Fruit fly (Drosophila melanogaster) whole organism, embryonic: ENCODE measurements around the gene klar.

Experiments
- Awh ChIP-seq: fragments of 200-800 bp; sonication (Bioruptor generic); IDR thresholded peaks from 2 replicates; pipeline ENCODE4, ENCODE4 v1.3.6; 2022; ENCODE audit warnings: missing biosample characterization, missing genetic modification characterization
- Bgb ChIP-seq: fragments of 200-800 bp; sonication (Bioruptor generic); IDR thresholded peaks from 2 replicates; pipeline ENCODE4 v1.3.6; 2022; ENCODE audit warnings: missing biosample characterization, missing genetic modification characterization; ENCODE audit not compliant: partially characterized antibody
- CG10543 ChIP-seq: fragments of 200-800 bp; sonication (Bioruptor generic); optimal IDR thresholded peaks from 3 replicates; lab custom pipeline; 2017; ENCODE audit warnings: missing biosample characterization, mild to moderate bottlenecking, missing genetic modification characterization, moderate library complexity
- CG10979 ChIP-seq: fragments of 200-800 bp; sonication (Bioruptor generic); optimal IDR thresholded peaks from 2 replicates; lab custom pipeline; 2018; ENCODE audit warnings: missing biosample characterization, mild to moderate bottlenecking, missing genetic modification characterization, moderate library complexity
- CG11723 ChIP-seq: fragments of 200-800 bp; sonication (Bioruptor generic); optimal IDR thresholded peaks from 2 replicates; lab custom pipeline; 2017; ENCODE audit warnings: missing biosample characterization, mild to moderate bottlenecking, missing genetic modification characterization
- CG13775 ChIP-seq: fragments of 200-800 bp; sonication (Bioruptor generic); optimal IDR thresholded peaks from 3 replicates; lab custom pipeline; 2017; ENCODE audit warnings: missing biosample characterization, mild to moderate bottlenecking, missing genetic modification characterization
- CG13894 ChIP-seq: fragments of 200-800 bp; sonication (Bioruptor generic); optimal IDR thresholded peaks from 3 replicates; lab custom pipeline; 2018; ENCODE audit warnings: missing biosample characterization, mild to moderate bottlenecking, missing genetic modification characterization, moderate library complexity
- CG1603 ChIP-seq: fragments of 200-800 bp; sonication (Bioruptor generic); optimal IDR thresholded peaks from 2 replicates; lab custom pipeline; 2019; ENCODE audit warnings: missing biosample characterization, mild to moderate bottlenecking, missing genetic modification characterization, moderate library complexity
- CG17361 ChIP-seq: fragments of 200-800 bp; sonication (Bioruptor generic); IDR thresholded peaks from 3 replicates; pipeline ENCODE4 v1.3.6; 2022; ENCODE audit warnings: missing biosample characterization, missing genetic modification characterization
- CG30403 ChIP-seq: fragments of 200-800 bp; sonication (Bioruptor generic); optimal IDR thresholded peaks from 3 replicates; lab custom pipeline; 2016; ENCODE audit warnings: missing biosample characterization, missing genetic modification characterization
- CG3995 ChIP-seq: fragments of 200-800 bp; sonication (Bioruptor generic); optimal IDR thresholded peaks from 3 replicates; lab custom pipeline; 2016; ENCODE audit warnings: missing biosample characterization, missing genetic modification characterization
- CG4404 ChIP-seq: fragments of 200-800 bp; sonication (Bioruptor generic); IDR thresholded peaks from 2 replicates; pipeline ENCODE4 v1.3.6; 2022; ENCODE audit warnings: missing biosample characterization, missing genetic modification characterization
- CG6683 ChIP-seq: fragments of 200-800 bp; sonication (Bioruptor generic); optimal IDR thresholded peaks from 2 replicates; lab custom pipeline; 2017; ENCODE audit warnings: missing biosample characterization, mild to moderate bottlenecking, missing genetic modification characterization, missing genetic modification reagents
- CG7372 ChIP-seq: fragments of 200-800 bp; sonication (Bioruptor generic); IDR thresholded peaks from 2 replicates; pipeline ENCODE4 v1.3.6; 2022; ENCODE audit warnings: missing biosample characterization, missing genetic modification characterization
- CG8089 ChIP-seq: fragments of 200-800 bp; sonication (Bioruptor generic); optimal IDR thresholded peaks from 3 replicates; lab custom pipeline; 2016; ENCODE audit warnings: missing biosample characterization, missing genetic modification characterization
- CG8359 ChIP-seq: fragments of 200-800 bp; sonication (Bioruptor generic); optimal IDR thresholded peaks from 2 replicates; lab custom pipeline; 2017; ENCODE audit warnings: missing biosample characterization, mild to moderate bottlenecking, missing genetic modification characterization, borderline replicate concordance
- CG9797 ChIP-seq: fragments of 200-800 bp; sonication (Bioruptor generic); optimal IDR thresholded peaks from 3 replicates; lab custom pipeline; 2018; ENCODE audit warnings: missing biosample characterization, mild to moderate bottlenecking, missing genetic modification characterization
- CG9817 ChIP-seq: fragments of 200-800 bp; sonication (Bioruptor generic); optimal IDR thresholded peaks from 2 replicates; lab custom pipeline; 2018; ENCODE audit warnings: missing biosample characterization, mild to moderate bottlenecking, missing genetic modification characterization, moderate library complexity
- CHES-1-like ChIP-seq: fragments of 200-800 bp; sonication (Bioruptor generic); optimal IDR thresholded peaks from 2 replicates; lab custom pipeline; 2016; ENCODE audit warnings: missing biosample characterization, missing genetic modification characterization
- Chrac-16 ChIP-seq: fragments of 200-800 bp; sonication (Bioruptor generic); optimal IDR thresholded peaks from 3 replicates; lab custom pipeline; 2016; ENCODE audit warnings: missing biosample characterization, missing genetic modification characterization
- Dek ChIP-seq: fragments of 200-800 bp; sonication (Bioruptor generic); optimal IDR thresholded peaks from 3 replicates; lab custom pipeline; 2019; ENCODE audit warnings: missing biosample characterization, mild to moderate bottlenecking, missing genetic modification characterization, moderate library complexity
- E2f1 ChIP-seq: fragments of 200-800 bp; sonication (Bioruptor generic); IDR thresholded peaks from 2 replicates; pipeline ENCODE4 v1.3.6; 2022; ENCODE audit warnings: missing biosample characterization, missing genetic modification characterization
- ERR ChIP-seq: fragments of 200-800 bp; sonication (Bioruptor generic); optimal IDR thresholded peaks from 2 replicates; lab custom pipeline; 2016; ENCODE audit warnings: missing biosample characterization, missing genetic modification characterization
- H2.0 ChIP-seq: fragments of 200-800 bp; sonication (Bioruptor generic); IDR thresholded peaks from 2 replicates; pipeline ENCODE4 v1.3.6; 2022; ENCODE audit warnings: missing biosample characterization, missing genetic modification characterization
- HLH4C ChIP-seq: fragments of 200-800 bp; sonication (Bioruptor generic); IDR thresholded peaks from 3 replicates; pipeline ENCODE4 v1.3.6; 2022; ENCODE audit warnings: missing biosample characterization, missing genetic modification characterization; ENCODE audit not compliant: partially characterized antibody
- HLH54F ChIP-seq: fragments of 200-800 bp; sonication (Bioruptor generic); optimal IDR thresholded peaks from 3 replicates; lab custom pipeline; 2016; ENCODE audit warnings: missing biosample characterization, missing genetic modification characterization
- Hr78 ChIP-seq, 2 experiments: fragments of 200-800 bp in 1 of 2; fragments of >200 bp in 1 of 2; sonication (Bioruptor generic) in 1 of 2; optimal IDR thresholded peaks; 2 replicates each; lab custom pipeline; 2017 to 2019; ENCODE audit warnings: missing biosample characterization in 2 of 2, missing genetic modification characterization in 2 of 2, mild to moderate bottlenecking in 1 of 2, moderate library complexity in 1 of 2
- Oli ChIP-seq: fragments of 200-800 bp; sonication (Bioruptor generic); optimal IDR thresholded peaks from 2 replicates; lab custom pipeline; 2018; ENCODE audit warnings: missing biosample characterization, mild to moderate bottlenecking, missing genetic modification characterization, moderate library complexity
- Sry-β ChIP-seq: fragments of 200-800 bp; sonication (Bioruptor generic); optimal IDR thresholded peaks from 2 replicates; lab custom pipeline; 2018; ENCODE audit warnings: missing biosample characterization, mild to moderate bottlenecking, missing genetic modification characterization, moderate library complexity
- Taf1 ChIP-seq: fragments of 200-800 bp; sonication (Bioruptor generic); IDR thresholded peaks from 2 replicates; pipeline ENCODE4 v1.3.6; 2022; ENCODE audit warnings: missing biosample characterization, missing genetic modification characterization
- abd-A ChIP-seq: fragments of 200-800 bp; sonication (Bioruptor generic); optimal IDR thresholded peaks from 3 replicates; lab custom pipeline; 2019; ENCODE audit warnings: missing biosample characterization, mild to moderate bottlenecking, missing genetic modification characterization, moderate library complexity
- ac ChIP-seq: fragments of 200-800 bp; sonication (Bioruptor generic); optimal IDR thresholded peaks from 3 replicates; lab custom pipeline; 2017; ENCODE audit warnings: missing biosample characterization, mild to moderate bottlenecking, missing genetic modification characterization
- al ChIP-seq: fragments of 200-800 bp; sonication (Bioruptor generic); IDR thresholded peaks from 2 replicates; pipeline ENCODE4 v1.3.6; 2022; ENCODE audit warnings: missing biosample characterization, missing genetic modification characterization
- ara ChIP-seq: fragments of 200-800 bp; sonication (Bioruptor generic); IDR thresholded peaks from 2 replicates; pipeline ENCODE4 v1.3.6; 2022; ENCODE audit warnings: missing biosample characterization, missing genetic modification characterization
- bigmax ChIP-seq: fragments of 200-800 bp; sonication (Bioruptor generic); optimal IDR thresholded peaks from 2 replicates; lab custom pipeline; 2018; ENCODE audit warnings: missing biosample characterization, mild to moderate bottlenecking, missing genetic modification characterization
- chif ChIP-seq, 2 experiments: fragments of 200-800 bp; sonication (Bioruptor generic); optimal IDR thresholded peaks; 3 replicates each; lab custom pipeline; 2016; ENCODE audit warnings: missing biosample characterization in 2 of 2, missing genetic modification characterization in 2 of 2
- chinmo ChIP-seq: fragments of 200-800 bp; sonication (Bioruptor generic); IDR thresholded peaks from 4 replicates; pipeline ENCODE4 v1.3.6; 2022; ENCODE audit warnings: missing biosample characterization, missing genetic modification characterization; ENCODE audit not compliant: partially characterized antibody
- da ChIP-seq: fragments of 200-800 bp; sonication (Bioruptor generic); optimal IDR thresholded peaks from 2 replicates; lab custom pipeline; 2016; ENCODE audit warnings: missing biosample characterization, missing genetic modification characterization
- dmrt99B ChIP-seq: fragments of 200-800 bp; sonication (Bioruptor generic); optimal IDR thresholded peaks from 2 replicates; lab custom pipeline; 2018; ENCODE audit warnings: missing biosample characterization, mild to moderate bottlenecking, missing genetic modification characterization, moderate library complexity
- dpn ChIP-seq, 2 experiments: fragments of 200-800 bp; sonication (Bioruptor generic); optimal IDR thresholded peaks; 3 replicates each; lab custom pipeline; 2016; ENCODE audit warnings: missing biosample characterization in 2 of 2, missing genetic modification characterization in 2 of 2
- fd102C ChIP-seq: fragments of 200-800 bp; sonication (Bioruptor generic); optimal IDR thresholded peaks from 2 replicates; lab custom pipeline; 2018; ENCODE audit warnings: missing biosample characterization, mild to moderate bottlenecking, missing genetic modification characterization, moderate library complexity
- gcm ChIP-seq: fragments of 200-800 bp; sonication (Bioruptor generic); optimal IDR thresholded peaks from 2 replicates; lab custom pipeline; 2019; ENCODE audit warnings: missing biosample characterization, mild to moderate bottlenecking, missing genetic modification characterization, moderate library complexity
- hth ChIP-seq: fragments of >200 bp; optimal IDR thresholded peaks from 2 replicates; lab custom pipeline; 2017; ENCODE audit warnings: inconsistent platforms
- lilli ChIP-seq: fragments of 200-800 bp; sonication (Bioruptor generic); optimal IDR thresholded peaks from 3 replicates; lab custom pipeline; 2016; ENCODE audit warnings: missing biosample characterization, missing genetic modification characterization
- nerfin-2 ChIP-seq: fragments of 200-800 bp; sonication (Bioruptor generic); IDR thresholded peaks from 2 replicates; pipeline ENCODE4 v1.3.6; 2022; ENCODE audit warnings: missing biosample characterization, missing genetic modification characterization; ENCODE audit not compliant: partially characterized antibody
- sd ChIP-seq: fragments of 200-800 bp; sonication (Bioruptor generic); optimal IDR thresholded peaks from 3 replicates; lab custom pipeline; 2018; ENCODE audit warnings: missing biosample characterization, mild to moderate bottlenecking, missing genetic modification characterization, moderate library complexity
- sens ChIP-seq: fragments of 200-800 bp; sonication (Bioruptor generic); peaks from one replicate; lab custom pipeline; 2016; ENCODE audit warnings: missing biosample characterization, missing genetic modification characterization
- so ChIP-seq: fragments of 200-800 bp; sonication (Bioruptor generic); IDR thresholded peaks from 3 replicates; pipeline ENCODE4 v1.3.6; 2022; ENCODE audit warnings: missing biosample characterization, missing genetic modification characterization
- vvl ChIP-seq: fragments of 200-800 bp; sonication (Bioruptor generic); IDR thresholded peaks from 2 replicates; pipeline ENCODE4 v1.3.6; 2022; ENCODE audit warnings: missing biosample characterization, missing genetic modification characterization
- wek ChIP-seq: fragments of 200-800 bp; sonication (Bioruptor generic); optimal IDR thresholded peaks from 3 replicates; lab custom pipeline; 2018; ENCODE audit warnings: missing biosample characterization, mild to moderate bottlenecking, missing genetic modification characterization, moderate library complexity

klar gene

DNA sequence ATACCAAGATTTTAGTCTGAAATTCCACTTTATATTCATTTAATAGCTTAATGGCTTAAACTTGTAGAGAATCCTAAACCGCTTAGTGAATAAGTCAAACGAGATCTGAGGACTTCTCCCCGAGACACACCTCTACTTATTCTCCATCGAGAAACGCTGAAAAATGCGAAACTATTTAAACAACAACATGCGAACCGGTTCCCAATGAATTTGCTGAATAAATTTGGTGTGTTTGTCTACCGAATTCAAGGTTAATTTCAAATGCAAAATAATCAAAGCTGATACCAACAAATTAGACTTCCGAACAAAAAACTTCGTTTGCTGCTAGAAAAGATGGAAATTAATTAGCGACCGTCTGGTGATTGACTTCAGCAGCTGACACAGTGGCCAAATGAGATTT lies 4.3 kb downstream of the klar start:
- TF ChIP-seq abd-A (peak; percentile 65), CG4404 (no peak), HLH54F (GFP tag; lab: Kevin White, UChicago) (no peak), vvl (GFP tag; lab: Robert Waterston, UW) (peak; percentile 37; the same call in 1 of the 2 replicates), bigmax (GFP tag; lab: Kevin White, UChicago) (no peak), Sry-β (GFP tag; lab: Kevin White, UChicago) (no peak), Chrac-16 (no peak), chinmo (0 out of 4 replicates have a peak, but pooled peaks have one; percentile 75), CHES-1-like (no peak), sd (peak; percentile 64), CG13894 (tag; lab: Kevin White, UChicago) (peak; percentile 87), sens (GFP tag; lab: Kevin White, UChicago) (no peak)
- TF ChIP-seq, all 482 proteins: peak for 5

DNA sequence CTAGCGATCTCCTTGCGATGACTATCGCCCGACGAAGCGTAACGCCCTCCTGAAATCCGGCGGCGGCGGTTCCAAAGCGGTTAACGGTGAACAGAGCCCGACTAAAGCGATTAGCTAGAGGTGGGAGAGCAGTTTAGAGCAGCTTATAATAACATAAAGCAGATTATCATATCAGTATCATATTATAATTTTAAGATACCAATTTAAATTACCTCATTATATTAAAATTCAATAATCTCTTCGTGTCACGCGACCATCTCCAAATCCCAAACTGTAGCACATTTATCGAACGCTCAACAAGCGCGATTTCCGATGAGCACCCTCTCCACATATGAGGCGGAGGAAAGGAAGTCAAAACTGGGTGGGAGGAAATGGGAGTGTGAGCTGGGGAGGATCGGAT lies 6.6 kb downstream of the klar start:
- TF ChIP-seq Bgb (GFP tag; lab: Robert Waterston, UW): no peak
- TF ChIP-seq CG11723 (GFP tag; lab: Kevin White, UChicago): no peak
- peak; percentile 40 for TF ChIP-seq CG10979 (tag; lab: Kevin White, UChicago)
- 0 out of 3 replicates have a peak, but pooled peaks have one; percentile 33 for TF ChIP-seq HLH4C
- no peak for TF ChIP-seq chif (GFP tag; optimal IDR thresholded peaks at IDR 0.05; lab: Kevin White, UChicago)
- TF ChIP-seq wek (GFP tag; lab: Kevin White, UChicago): no peak
- no peak for TF ChIP-seq da (GFP tag; lab: Kevin White, UChicago)
- TF ChIP-seq al (GFP tag; lab: Robert Waterston, UW): no peak
- peak; percentile 8 for TF ChIP-seq lilli
- no peak for TF ChIP-seq CG8359
- 0 out of 2 replicates have a peak, but pooled peaks have one; percentile 22 for TF ChIP-seq H2.0 (GFP tag; lab: Robert Waterston, UW)
- no peak for TF ChIP-seq CG9797 (GFP tag; lab: Kevin White, UChicago)
- TF ChIP-seq nerfin-2 (GFP tag; lab: Robert Waterston, UW): no peak
- TF ChIP-seq Hr78 (GFP tag; optimal IDR thresholded peaks at IDR 0.05; lab: Kevin White, UChicago): no peak
- no peak for TF ChIP-seq Taf1 (GFP tag; lab: Robert Waterston, UW)
- TF ChIP-seq CG1603 (tag; lab: Kevin White, UChicago): peak; percentile 55
- 0 out of 2 replicates have a peak, but pooled peaks have one; percentile 25 for TF ChIP-seq CG7372 (GFP tag; lab: Robert Waterston, UW)
- peak; percentile 65; the same call in 1 of the 3 replicates for TF ChIP-seq so (GFP tag; lab: Robert Waterston, UW)
- TF ChIP-seq dmrt99B (tag; lab: Kevin White, UChicago): peak; percentile 7
- TF ChIP-seq Oli (tag; lab: Kevin White, UChicago): peak; percentile 3
- TF ChIP-seq CG3995: no peak
- TF ChIP-seq CG10543 (GFP tag; lab: Kevin White, UChicago): no peak
- TF ChIP-seq ara (GFP tag; lab: Robert Waterston, UW): peak; percentile 66; the same call in 1 of the 2 replicates
- no peak for TF ChIP-seq CG9817
- TF ChIP-seq E2f1 (GFP tag; lab: Robert Waterston, UW): no peak
- TF ChIP-seq hth: no peak
- no peak for TF ChIP-seq CG13775 (GFP tag; lab: Kevin White, UChicago)
- TF ChIP-seq ERR (GFP tag; lab: Kevin White, UChicago): no peak
- TF ChIP-seq gcm (GFP tag; lab: Kevin White, UChicago): no peak
- TF ChIP-seq ac (GFP tag; lab: Kevin White, UChicago): no peak
- TF ChIP-seq Awh: no peak
- no peak for TF ChIP-seq CG8089 (GFP tag; lab: Kevin White, UChicago)
- no peak for TF ChIP-seq Dek (tag; lab: Kevin White, UChicago)
- peak; percentile 14 for TF ChIP-seq CG30403 (GFP tag; lab: Kevin White, UChicago)
- no peak for TF ChIP-seq CG6683 (GFP tag; lab: Kevin White, UChicago)
- 0 out of 3 replicates have a peak, but pooled peaks have one; percentile 28 for TF ChIP-seq CG17361 (GFP tag; lab: Robert Waterston, UW)
- TF ChIP-seq fd102C (GFP tag; lab: Kevin White, UChicago): no peak
- TF ChIP-seq dpn (GFP tag; optimal IDR thresholded peaks at IDR 0.05; lab: Kevin White, UChicago): no peak
